1 fruit fly cellular context compared by ENCODE assay signal in genomic region chr3L:10858569-10858968, dm6.
TF ChIP-seq lines count a peak whose summit lies in the region.

No protein-coding gene starts in this region.

TF ChIP-seq in whole organism, embryonic, 481 proteins besides CTCF, POLR2A, EP300 and RAD21 (continued from another document and continues in another):
- TF ChIP-seq CG14667 (GFP tag; IDR thresholded peaks at IDR 0.05; lab: Robert Waterston, UW) (no peak), Sox100B (GFP tag; optimal IDR thresholded peaks at IDR 0.05; lab: Kevin White, UChicago) (no peak), lov (optimal IDR thresholded peaks at IDR 0.05; lab: Kevin White, UChicago) (no peak), lov (GFP tag; IDR thresholded peaks at IDR 0.05; lab: Robert Waterston, UW) (peak; percentile 39; the same call in 1 of the 3 replicates), Awh (GFP tag; IDR thresholded peaks at IDR 0.05; lab: Robert Waterston, UW) (no peak), cg (GFP tag; optimal IDR thresholded peaks at IDR 0.05; lab: Kevin White, UChicago) (peak; percentile 15), Jarid2 (GFP tag; optimal IDR thresholded peaks at IDR 0.05; lab: Kevin White, UChicago) (peak; percentile 54), YL-1 (GFP tag; optimal IDR thresholded peaks at IDR 0.05; lab: Kevin White, UChicago) (no peak), Deaf1 (tag; optimal IDR thresholded peaks at IDR 0.05; lab: Kevin White, UChicago) (no peak), CG4617 (GFP tag; optimal IDR thresholded peaks at IDR 0.05; lab: Kevin White, UChicago; ENCODE audit: borderline replicate concordance) (no peak), H2.0 (GFP tag; IDR thresholded peaks at IDR 0.05; lab: Robert Waterston, UW) (no peak), MTF-1 (GFP tag; optimal IDR thresholded peaks at IDR 0.05; lab: Kevin White, UChicago; ENCODE audit: borderline replicate concordance) (no peak), Vsx1 (GFP tag; optimal IDR thresholded peaks at IDR 0.05; lab: Kevin White, UChicago) (no peak), Lpt (GFP tag; optimal IDR thresholded peaks at IDR 0.05; lab: Kevin White, UChicago) (no peak), CG17612 (GFP tag; IDR thresholded peaks at IDR 0.05; lab: Robert Waterston, UW) (no peak), Tbp (GFP tag; optimal IDR thresholded peaks at IDR 0.05; lab: Kevin White, UChicago) (no peak), Trl (optimal IDR thresholded peaks at IDR 0.05; lab: Kevin White, UChicago) (no peak), Trl (GFP tag; optimal IDR thresholded peaks at IDR 0.05; lab: Kevin White, UChicago) (no peak), CG15696 (tag; optimal IDR thresholded peaks at IDR 0.05; lab: Kevin White, UChicago) (peak; percentile 65), eve (GFP tag; optimal IDR thresholded peaks at IDR 0.05; lab: Kevin White, UChicago) (no peak), CG7786 (GFP tag; optimal IDR thresholded peaks at IDR 0.05; lab: Kevin White, UChicago) (no peak), onecut (GFP tag; IDR thresholded peaks at IDR 0.05; lab: Robert Waterston, UW) (no peak), HmgD (GFP tag; optimal IDR thresholded peaks at IDR 0.05; lab: Kevin White, UChicago) (no peak), Rfx (GFP tag; IDR thresholded peaks at IDR 0.05; lab: Robert Waterston, UW) (no peak), CG34376 (GFP tag; optimal IDR thresholded peaks at IDR 0.05; lab: Kevin White, UChicago) (no peak), CG16815 (GFP tag; optimal IDR thresholded peaks at IDR 0.05; lab: Kevin White, UChicago) (no peak), ara (GFP tag; IDR thresholded peaks at IDR 0.05; lab: Robert Waterston, UW) (no peak; the same call in 1 of the 2 replicates), CG7839 (tag; optimal IDR thresholded peaks at IDR 0.05; lab: Kevin White, UChicago) (no peak), nau (GFP tag; optimal IDR thresholded peaks at IDR 0.05; lab: Kevin White, UChicago) (peak; percentile 37), rib (GFP tag; IDR thresholded peaks at IDR 0.05; lab: Robert Waterston, UW) (no peak), esg (GFP tag; conservative IDR thresholded peaks at IDR 0.05; lab: Robert Waterston, UW) (no peak), wdn (GFP tag; IDR thresholded peaks at IDR 0.05; lab: Robert Waterston, UW) (no peak), CG10431 (GFP tag; optimal IDR thresholded peaks at IDR 0.05; lab: Kevin White, UChicago) (peak; percentile 97), jumu (GFP tag; optimal IDR thresholded peaks at IDR 0.05; lab: Kevin White, UChicago) (no peak), croc (GFP tag; conservative IDR thresholded peaks at IDR 0.05; lab: Robert Waterston, UW) (no peak), CG13894 (tag; optimal IDR thresholded peaks at IDR 0.05; lab: Kevin White, UChicago) (no peak), Dbx (GFP tag; IDR thresholded peaks at IDR 0.05; lab: Robert Waterston, UW) (no peak), CG2678 (tag; optimal IDR thresholded peaks at IDR 0.05; lab: Kevin White, UChicago) (no peak), mld (GFP tag; IDR thresholded peaks at IDR 0.05; lab: Robert Waterston, UW; ENCODE audit: partially characterized antibody) (no peak), MBD-R2 (GFP tag; IDR thresholded peaks at IDR 0.05; lab: Robert Waterston, UW) (no peak), Dad (GFP tag; optimal IDR thresholded peaks at IDR 0.05; lab: Kevin White, UChicago) (peak; percentile 31), CG34422 (GFP tag; IDR thresholded peaks at IDR 0.05; lab: Robert Waterston, UW) (no peak), dati (GFP tag; IDR thresholded peaks at IDR 0.05; lab: Robert Waterston, UW) (no peak), CG10209 (GFP tag; optimal IDR thresholded peaks at IDR 0.05; lab: Kevin White, UChicago) (peak; percentile 18), hkb (optimal IDR thresholded peaks at IDR 0.05; lab: Kevin White, UChicago) (no peak), hkb (GFP tag; IDR thresholded peaks at IDR 0.05; lab: Robert Waterston, UW) (no peak), chif (GFP tag; optimal IDR thresholded peaks at IDR 0.05; lab: Kevin White, UChicago) (peak; percentile 18), Sin3A (optimal IDR thresholded peaks at IDR 0.05; lab: Kevin White, UChicago) (no peak), Atf3 (GFP tag; optimal IDR thresholded peaks at IDR 0.05; lab: Kevin White, UChicago) (no peak), peb (GFP tag; IDR thresholded peaks at IDR 0.05; lab: Robert Waterston, UW) (no peak), dm (GFP tag; optimal IDR thresholded peaks at IDR 0.05; lab: Kevin White, UChicago) (peak; percentile 26), ATbp (GFP tag; optimal IDR thresholded peaks at IDR 0.05; lab: Kevin White, UChicago) (peak; percentile 46), bowl (GFP tag; IDR thresholded peaks at IDR 0.05; lab: Robert Waterston, UW) (no peak), Sry-β (GFP tag; optimal IDR thresholded peaks at IDR 0.05; lab: Kevin White, UChicago) (no peak), slbo (GFP tag; IDR thresholded peaks at IDR 0.05; lab: Robert Waterston, UW) (no peak), lmd (GFP tag; IDR thresholded peaks at IDR 0.05; lab: Robert Waterston, UW) (no peak), CG2129 (GFP tag; IDR thresholded peaks at IDR 0.05; lab: Robert Waterston, UW; ENCODE audit: partially characterized antibody) (no peak), sisA (GFP tag; IDR thresholded peaks at IDR 0.05; lab: Robert Waterston, UW) (no peak), CG9437 (GFP tag; optimal IDR thresholded peaks at IDR 0.05; lab: Kevin White, UChicago) (no peak), vnd (GFP tag; IDR thresholded peaks at IDR 0.05; lab: Robert Waterston, UW; ENCODE audit: partially characterized antibody) (no peak), CG2712 (tag; optimal IDR thresholded peaks at IDR 0.05; lab: Kevin White, UChicago) (no peak), ems (GFP tag; optimal IDR thresholded peaks at IDR 0.05; lab: Kevin White, UChicago) (no peak), CG12769 (tag; optimal IDR thresholded peaks at IDR 0.05; lab: Kevin White, UChicago) (no peak), Chrac-16 (GFP tag; optimal IDR thresholded peaks at IDR 0.05; lab: Kevin White, UChicago) (no peak), trem (tag; optimal IDR thresholded peaks at IDR 0.05; lab: Kevin White, UChicago) (peak; percentile 28), Hr51 (GFP tag; optimal IDR thresholded peaks at IDR 0.05; lab: Kevin White, UChicago) (no peak), CG4730 (GFP tag; IDR thresholded peaks at IDR 0.05; lab: Robert Waterston, UW) (no peak), CG6791 (GFP tag; IDR thresholded peaks at IDR 0.05; lab: Robert Waterston, UW; ENCODE audit: partially characterized antibody) (no peak), Nf-YA (GFP tag; IDR thresholded peaks at IDR 0.05; lab: Robert Waterston, UW) (no peak), abd-A (tag; optimal IDR thresholded peaks at IDR 0.05; lab: Kevin White, UChicago) (no peak), CG7928 (GFP tag; optimal IDR thresholded peaks at IDR 0.05; lab: Kevin White, UChicago) (no peak), CG11398 (GFP tag; optimal IDR thresholded peaks at IDR 0.05; lab: Kevin White, UChicago) (peak; percentile 50), gt (GFP tag; IDR thresholded peaks at IDR 0.05; lab: Robert Waterston, UW) (no peak), CG12744 (GFP tag; optimal IDR thresholded peaks at IDR 0.05; lab: Kevin White, UChicago) (no peak), tna (GFP tag; IDR thresholded peaks at IDR 0.05; lab: Robert Waterston, UW; ENCODE audit: partially characterized antibody) (no peak), CG5180 (GFP tag; optimal IDR thresholded peaks at IDR 0.05; lab: Kevin White, UChicago) (no peak), Dref (GFP tag; IDR thresholded peaks at IDR 0.05; lab: Robert Waterston, UW) (no peak), pb (GFP tag; optimal IDR thresholded peaks at IDR 0.05; lab: Kevin White, UChicago) (no peak), CG4404 (GFP tag; IDR thresholded peaks at IDR 0.05; lab: Robert Waterston, UW) (no peak), Lim3 (GFP tag; IDR thresholded peaks at IDR 0.05; lab: Robert Waterston, UW) (no peak), CG10654 (GFP tag; optimal IDR thresholded peaks at IDR 0.05; lab: Kevin White, UChicago) (no peak), Scr (GFP tag; IDR thresholded peaks at IDR 0.05; lab: Robert Waterston, UW; ENCODE audit: partially characterized antibody) (no peak), CG10267 (tag; optimal IDR thresholded peaks at IDR 0.05; lab: Kevin White, UChicago) (no peak), seq (GFP tag; IDR thresholded peaks at IDR 0.05; lab: Robert Waterston, UW) (no peak), ind (GFP tag; optimal IDR thresholded peaks at IDR 0.05; lab: Kevin White, UChicago) (no peak), ase (GFP tag; IDR thresholded peaks at IDR 0.05; lab: Robert Waterston, UW) (no peak), CG11723 (GFP tag; optimal IDR thresholded peaks at IDR 0.05; lab: Kevin White, UChicago) (no peak), HHEX (GFP tag; optimal IDR thresholded peaks at IDR 0.05; lab: Kevin White, UChicago) (peak; percentile 15), CG2889 (GFP tag; IDR thresholded peaks at IDR 0.05; lab: Robert Waterston, UW) (no peak), CG6254 (GFP tag; optimal IDR thresholded peaks at IDR 0.05; lab: Kevin White, UChicago) (no peak), exex (tag; optimal IDR thresholded peaks at IDR 0.05; lab: Kevin White, UChicago) (no peak), BtbVII (GFP tag; optimal IDR thresholded peaks at IDR 0.05; lab: Kevin White, UChicago) (no peak), hth (optimal IDR thresholded peaks at IDR 0.05; lab: Kevin White, UChicago) (no peak), cas (GFP tag; IDR thresholded peaks at IDR 0.05; lab: Robert Waterston, UW) (no peak), CG9932 (GFP tag; IDR thresholded peaks at IDR 0.05; lab: Robert Waterston, UW) (no peak), CG4360 (GFP tag; IDR thresholded peaks at IDR 0.05; lab: Robert Waterston, UW) (peak; percentile 69; the same call in 1 of the 2 replicates), shn (GFP tag; optimal IDR thresholded peaks at IDR 0.05; lab: Kevin White, UChicago) (no peak), CG7357 (GFP tag; IDR thresholded peaks at IDR 0.05; lab: Robert Waterston, UW) (no peak), CG33557 (GFP tag; optimal IDR thresholded peaks at IDR 0.05; lab: Kevin White, UChicago) (peak; percentile 38), bab2 (GFP tag; optimal IDR thresholded peaks at IDR 0.05; lab: Kevin White, UChicago) (peak; percentile 43), CG33213 (GFP tag; optimal IDR thresholded peaks at IDR 0.05; lab: Kevin White, UChicago) (no peak), bcd (GFP tag; optimal IDR thresholded peaks at IDR 0.05; lab: Kevin White, UChicago) (no peak), Ets97D (GFP tag; optimal IDR thresholded peaks at IDR 0.05; lab: Kevin White, UChicago) (no peak), CG10462 (GFP tag; optimal IDR thresholded peaks at IDR 0.05; lab: Kevin White, UChicago) (no peak), CG11093 (GFP tag; IDR thresholded peaks at IDR 0.05; lab: Robert Waterston, UW) (no peak), vfl (GFP tag; optimal IDR thresholded peaks at IDR 0.05; lab: Kevin White, UChicago) (no peak), CG17186 (GFP tag; optimal IDR thresholded peaks at IDR 0.05; lab: Kevin White, UChicago) (peak; percentile 21), trh (GFP tag; optimal IDR thresholded peaks at IDR 0.05; lab: Kevin White, UChicago) (no peak), grn (GFP tag; optimal IDR thresholded peaks at IDR 0.05; lab: Kevin White, UChicago) (peak; percentile 39), CG8359 (GFP tag; optimal IDR thresholded peaks at IDR 0.05; lab: Kevin White, UChicago; ENCODE audit: borderline replicate concordance) (no peak), D (optimal IDR thresholded peaks at IDR 0.05; lab: Kevin White, UChicago) (no peak), D (GFP tag; optimal IDR thresholded peaks at IDR 0.05; lab: Kevin White, UChicago) (no peak), CG12299 (tag; optimal IDR thresholded peaks at IDR 0.05; lab: Kevin White, UChicago) (peak; percentile 15), CG3163 (GFP tag; optimal IDR thresholded peaks at IDR 0.05; lab: Kevin White, UChicago) (peak; percentile 2), CG18599 (GFP tag; optimal IDR thresholded peaks at IDR 0.05; lab: Kevin White, UChicago) (no peak), Myb (GFP tag; optimal IDR thresholded peaks at IDR 0.05; lab: Kevin White, UChicago) (no peak), gem (tag; optimal IDR thresholded peaks at IDR 0.05; lab: Kevin White, UChicago) (peak; percentile 24), ap (GFP tag; IDR thresholded peaks at IDR 0.05; lab: Robert Waterston, UW) (no peak), dmrt99B (tag; optimal IDR thresholded peaks at IDR 0.05; lab: Kevin White, UChicago) (no peak), corto (GFP tag; optimal IDR thresholded peaks at IDR 0.05; lab: Kevin White, UChicago) (no peak), CG32772 (GFP tag; IDR thresholded peaks at IDR 0.05; lab: Robert Waterston, UW) (no peak), gcm2 (GFP tag; optimal IDR thresholded peaks at IDR 0.05; lab: Kevin White, UChicago) (no peak), bsh (GFP tag; optimal IDR thresholded peaks at IDR 0.05; lab: Kevin White, UChicago) (peak in 1 of 2 experiments; percentile 34), H15 (GFP tag; IDR thresholded peaks at IDR 0.05; lab: Robert Waterston, UW) (no peak), CG13123 (GFP tag; optimal IDR thresholded peaks at IDR 0.05; lab: Kevin White, UChicago) (no peak), Rx (GFP tag; IDR thresholded peaks at IDR 0.05; lab: Robert Waterston, UW) (no peak), CG14860 (GFP tag; IDR thresholded peaks at IDR 0.05; lab: Robert Waterston, UW; ENCODE audit: partially characterized antibody) (no peak), CG16863 (GFP tag; optimal IDR thresholded peaks at IDR 0.05; lab: Kevin White, UChicago) (no peak), CG6683 (GFP tag; optimal IDR thresholded peaks at IDR 0.05; lab: Kevin White, UChicago) (no peak), mirr (GFP tag; optimal IDR thresholded peaks at IDR 0.05; lab: Kevin White, UChicago) (no peak), Ets65A (GFP tag; lab: Kevin White, UChicago) (no peak), CG16779 (GFP tag; IDR thresholded peaks at IDR 0.05; lab: Robert Waterston, UW) (no peak), hbn (GFP tag; IDR thresholded peaks at IDR 0.05; lab: Robert Waterston, UW; ENCODE audit: partially characterized antibody) (no peak), Oli (tag; optimal IDR thresholded peaks at IDR 0.05; lab: Kevin White, UChicago) (no peak), Ada2b (GFP tag; IDR thresholded peaks at IDR 0.05; lab: Robert Waterston, UW) (no peak), az2 (GFP tag; optimal IDR thresholded peaks at IDR 0.05; lab: Kevin White, UChicago) (no peak), Bgb (GFP tag; IDR thresholded peaks at IDR 0.05; lab: Robert Waterston, UW; ENCODE audit: partially characterized antibody) (no peak), cwo (GFP tag; optimal IDR thresholded peaks at IDR 0.05; lab: Kevin White, UChicago) (no peak), maf-S (GFP tag; optimal IDR thresholded peaks at IDR 0.05; lab: Kevin White, UChicago) (peak; percentile 35), chinmo (GFP tag; IDR thresholded peaks at IDR 0.05; lab: Robert Waterston, UW; ENCODE audit: partially characterized antibody) (no peak)
